Worm (Caenorhabditis elegans): ENCODE measurements around the gene spp-7.

Gene spp-7

DNA sequence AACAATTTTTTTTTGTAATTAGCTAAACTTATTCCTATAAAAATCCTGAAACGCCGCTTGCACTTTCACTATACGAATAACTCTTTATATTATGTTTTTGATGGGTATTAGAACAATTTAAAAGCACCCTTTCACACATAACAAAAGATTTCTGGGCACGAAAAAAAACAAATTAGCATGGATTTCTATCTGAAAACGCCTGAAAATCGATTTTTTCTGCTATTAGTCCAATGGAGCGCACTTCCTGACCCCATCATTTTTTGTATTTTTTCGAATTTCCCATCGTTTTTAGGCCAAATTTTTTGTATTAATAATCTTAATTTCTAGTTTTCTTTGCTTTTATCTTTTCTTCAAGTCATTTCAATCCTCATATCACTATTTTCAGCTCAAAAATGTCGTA, 46.2 kb downstream of the spp-7 start, which contains the start of gene F41H10.3:
F41H10.3 (plus strand) TSS at position 388 of the 400 bp plus-strand sequence.
- TF ChIP-seq jun-1 (tag; optimal IDR thresholded peaks at IDR 0.05) (no peak), rnt-1 (tag; optimal IDR thresholded peaks at IDR 0.05) (no peak), efl-1 (optimal IDR thresholded peaks at IDR 0.05) (peak in 1 of 2 experiments; percentile 6), efl-1 (GFP tag; optimal IDR thresholded peaks at IDR 0.05 in 1 of 2) (peak; percentile 4 to 59), mef-2 (tag; optimal IDR thresholded peaks at IDR 0.05) (no peak), ceh-63 (GFP tag; optimal IDR thresholded peaks at IDR 0.05) (no peak), lin-15B (tag; optimal IDR thresholded peaks at IDR 0.05) (no peak), irx-1 (tag; optimal IDR thresholded peaks at IDR 0.05) (peak; percentile 2), dpl-1 (GFP tag; optimal IDR thresholded peaks at IDR 0.05) (no peak), elt-3 (tag; optimal IDR thresholded peaks at IDR 0.05) (no peak), nhr-11 (tag; optimal IDR thresholded peaks at IDR 0.05) (no peak), lin-14 (GFP tag; optimal IDR thresholded peaks at IDR 0.05) (no peak), lin-39 (tag; optimal IDR thresholded peaks at IDR 0.05) (no peak)

DNA sequence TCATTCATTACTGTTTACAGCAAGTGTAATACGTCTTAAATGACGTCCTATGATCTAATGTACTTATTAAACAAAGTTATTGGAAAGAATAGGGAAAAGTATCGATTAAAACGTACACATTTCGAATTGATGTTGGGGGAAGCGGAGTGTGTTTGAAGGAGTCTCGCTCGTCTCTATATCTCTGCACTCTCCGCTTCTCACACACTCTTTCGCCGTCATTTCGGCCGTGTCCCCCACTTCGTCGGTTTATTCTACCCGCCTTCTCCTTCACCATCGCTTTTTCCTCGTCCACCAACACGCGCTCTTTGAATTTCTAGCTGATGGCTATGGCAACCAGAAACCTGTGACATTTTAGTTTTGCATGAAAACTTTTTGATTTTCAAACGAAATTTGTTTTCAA, 46.7 kb downstream of the spp-7 start:
- TF ChIP-seq tbx-2 (tag; optimal IDR thresholded peaks at IDR 0.05) (peak; percentile 9), lin-35 (GFP tag; optimal IDR thresholded peaks at IDR 0.05) (peak; percentile 37 to 43), nhr-71 (tag; optimal IDR thresholded peaks at IDR 0.05) (peak; percentile 40), fkh-8 (tag; optimal IDR thresholded peaks at IDR 0.05) (peak; percentile 43), nhr-47 (tag; optimal IDR thresholded peaks at IDR 0.05) (peak; percentile 8), snu-23 (GFP tag; optimal IDR thresholded peaks at IDR 0.05) (peak; percentile 52), hlh-17 (GFP tag; optimal IDR thresholded peaks at IDR 0.05; ENCODE audit: borderline replicate concordance) (no peak), dsc-1 (tag; optimal IDR thresholded peaks at IDR 0.05) (peak; percentile 13), swsn-7 (tag; optimal IDR thresholded peaks at IDR 0.05) (peak; percentile 55), lsy-2 (tag; optimal IDR thresholded peaks at IDR 0.05) (peak; percentile 38 to 45), F16B12.6 (tag; optimal IDR thresholded peaks at IDR 0.05) (peak; percentile 34), nhr-85 (tag) (peak; percentile 58), ztf-4 (tag; optimal IDR thresholded peaks at IDR 0.05) (peak; percentile 13), grh-1 (GFP tag; IDR thresholded peaks at IDR 0.05) (no peak), efl-1 (optimal IDR thresholded peaks at IDR 0.05) (peak; percentile 37 to 47), efl-1 (GFP tag; optimal IDR thresholded peaks at IDR 0.05 in 1 of 2) (peak in 1 of 2 experiments; percentile 46), rnt-1 (tag; optimal IDR thresholded peaks at IDR 0.05) (peak; percentile 42), isw-1 (GFP tag; IDR thresholded peaks at IDR 0.05) (peak; percentile 2; the same call in 1 of the 2 replicates), nhr-20 (tag; optimal IDR thresholded peaks at IDR 0.05) (peak; percentile 27), dpl-1 (GFP tag; optimal IDR thresholded peaks at IDR 0.05) (peak in 2 of 3 experiments; percentile 7 to 11), fos-1 (tag; optimal IDR thresholded peaks at IDR 0.05) (no peak), mab-9 (GFP tag; IDR thresholded peaks at IDR 0.05) (no peak), skn-1 (tag; optimal IDR thresholded peaks at IDR 0.05) (peak; percentile 5), xbp-1 (tag; optimal IDR thresholded peaks at IDR 0.05) (peak; percentile 25), unc-86 (tag; optimal IDR thresholded peaks at IDR 0.05) (peak; percentile 37), hpl-2 (GFP tag; optimal IDR thresholded peaks at IDR 0.05) (no peak), nhr-90 (tag; optimal IDR thresholded peaks at IDR 0.05; ENCODE audit: poor library complexity) (no peak), lin-14 (GFP tag; optimal IDR thresholded peaks at IDR 0.05) (peak; percentile 71), pag-3 (tag; optimal IDR thresholded peaks at IDR 0.05; ENCODE audit: borderline replicate concordance, insufficient read depth) (no peak), unc-30 (tag; optimal IDR thresholded peaks at IDR 0.05) (no peak), nhr-77 (tag; optimal IDR thresholded peaks at IDR 0.05) (no peak), lir-3 (tag; optimal IDR thresholded peaks at IDR 0.05; ENCODE audit: poor library complexity) (peak; percentile 26), snpc-4 (tag; optimal IDR thresholded peaks at IDR 0.05) (no peak), mdl-1 (tag; optimal IDR thresholded peaks at IDR 0.05) (no peak), lin-15B (tag; optimal IDR thresholded peaks at IDR 0.05) (peak; percentile 8), ceh-82 (tag; optimal IDR thresholded peaks at IDR 0.05) (peak in 1 of 3 experiments; percentile 41), nhr-19 (GFP tag; conservative IDR thresholded peaks at IDR 0.05) (peak; percentile 15; the same call in 1 of the 2 replicates)
